Worm (Caenorhabditis elegans): Measurements from ENCODE around the gene K09F5.1.

The K09F5.1 gene

DNA sequence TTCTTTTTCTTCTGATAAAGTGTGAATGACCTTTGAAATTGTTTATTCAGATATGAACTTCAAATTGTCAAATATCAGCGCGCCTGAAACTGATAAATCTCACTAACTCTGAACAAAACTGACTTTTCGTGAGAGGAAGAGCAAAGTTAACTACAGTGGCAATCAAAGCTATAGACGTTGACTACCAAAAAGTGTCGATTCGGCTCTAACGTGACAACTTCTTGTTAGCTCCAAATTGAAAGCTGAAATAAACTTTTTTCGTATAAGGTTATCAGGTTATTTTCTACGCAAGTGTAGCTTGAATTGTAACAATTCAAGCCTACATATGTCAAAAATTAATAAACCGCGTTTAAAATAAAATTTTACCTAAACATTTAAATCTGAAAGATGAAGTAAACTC lies 13.1 kb upstream of the K09F5.1 start:
- no peak for TF ChIP-seq ceh-62 (tag; optimal IDR thresholded peaks at IDR 0.05)
- TF ChIP-seq nhr-41 (GFP tag; IDR thresholded peaks at IDR 0.05) = no peak
- TF ChIP-seq nhr-237 (tag; optimal IDR thresholded peaks at IDR 0.05) = no peak
- TF ChIP-seq Y5F2A.4 (GFP tag; optimal IDR thresholded peaks at IDR 0.05) = no peak
- TF ChIP-seq ceh-20 (GFP tag; IDR thresholded peaks at IDR 0.05) = no peak
- no peak for TF ChIP-seq nhr-76 (tag; optimal IDR thresholded peaks at IDR 0.05)
- TF ChIP-seq madf-5 (GFP tag; IDR thresholded peaks at IDR 0.05) = no peak
- no peak for TF ChIP-seq mxl-3 (GFP tag; optimal IDR thresholded peaks at IDR 0.05)
- TF ChIP-seq ama-1 (optimal IDR thresholded peaks at IDR 0.05) = no peak
- no peak for TF ChIP-seq ZK337.2 (GFP tag; IDR thresholded peaks at IDR 0.05)

DNA sequence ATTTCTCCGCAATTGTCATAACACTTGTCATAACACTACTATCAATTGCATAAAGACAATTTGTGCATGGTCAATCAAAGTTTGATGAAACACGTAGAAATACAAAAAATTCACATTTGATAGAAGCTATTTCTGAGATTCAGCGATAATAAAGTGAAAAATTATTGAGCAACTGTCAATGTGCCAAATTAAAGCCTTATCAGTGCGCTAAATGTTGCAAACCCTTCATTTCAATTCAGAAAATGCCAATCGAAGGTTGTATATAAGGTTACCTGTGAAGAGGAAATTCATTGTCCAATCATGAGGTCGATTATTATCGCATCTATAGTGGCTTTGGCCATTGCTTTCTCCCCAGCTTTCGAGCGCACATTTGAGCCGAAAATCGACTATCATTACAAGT lies 11.9 kb upstream of the K09F5.1 start, which contains the start of gene vit-1:
Gene vit-1, plus strand, starts transcription at position 289 of the 400 bp plus-strand sequence.
- TF ChIP-seq dmd-6 (GFP tag; IDR thresholded peaks at IDR 0.05) (peak; percentile 85), nhr-48 (tag; optimal IDR thresholded peaks at IDR 0.05) (peak; percentile 1), nhr-42 (GFP tag; IDR thresholded peaks at IDR 0.05) (no peak), mep-1 (tag; optimal IDR thresholded peaks at IDR 0.05) (no peak), php-3 (GFP tag; IDR thresholded peaks at IDR 0.05) (no peak), tra-1 (GFP tag; IDR thresholded peaks at IDR 0.05) (peak; percentile 67; the same call in 1 of the 2 replicates)

DNA sequence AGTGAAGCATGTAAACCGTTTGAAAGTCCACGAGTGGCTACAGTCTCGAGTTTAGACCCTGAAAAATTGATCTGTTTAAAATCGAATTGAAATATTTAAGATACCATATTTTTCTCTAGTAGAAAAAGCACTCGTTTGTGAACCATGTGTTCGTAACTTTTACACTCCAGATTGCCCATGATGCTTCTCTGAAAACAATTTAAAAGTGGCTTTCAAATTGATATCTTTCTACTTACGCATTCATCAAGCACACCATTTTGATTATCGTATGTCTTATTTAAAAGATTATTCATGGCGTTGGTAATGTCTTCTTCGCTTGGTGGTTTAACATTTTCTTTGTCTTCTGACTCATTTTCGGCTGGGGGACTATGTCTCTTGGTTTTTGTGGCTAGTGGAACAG lies 5.9 kb upstream of the K09F5.1 start:
- TF ChIP-seq zfp-3 (GFP tag; conservative IDR thresholded peaks at IDR 0.05) (0 out of 2 replicates have a peak, but pooled peaks have one; percentile 51), dve-1 (tag; optimal IDR thresholded peaks at IDR 0.05; ENCODE audit: insufficient read depth) (no peak)

DNA sequence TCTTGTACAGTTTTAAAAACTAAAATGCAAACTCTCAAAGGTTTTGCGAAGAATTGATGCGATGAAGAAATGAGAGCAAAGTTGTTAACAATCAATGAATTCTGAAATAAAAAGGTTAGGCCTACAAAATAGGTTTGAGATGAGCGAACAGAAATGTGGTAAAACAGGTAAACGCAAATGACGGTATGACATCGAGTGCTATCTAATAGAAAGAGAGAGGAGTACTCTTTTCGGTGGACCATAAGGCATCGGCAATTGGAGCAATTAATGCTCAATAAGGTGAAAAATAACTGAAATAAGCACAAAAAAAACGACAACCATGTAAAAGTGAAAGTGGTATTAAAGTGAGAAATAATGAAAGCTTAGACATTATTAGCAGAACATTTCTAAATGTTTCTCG lies 3.3 kb upstream of the K09F5.1 start, which contains the start of gene set-12:
Gene set-12, minus strand, starts transcription at position 101 of the 400 bp plus-strand sequence.
- TF ChIP-seq lin-39 (tag; optimal IDR thresholded peaks at IDR 0.05) (no peak), nhr-42 (GFP tag; IDR thresholded peaks at IDR 0.05) (no peak), unc-62 (GFP tag; optimal IDR thresholded peaks at IDR 0.05 in 1 of 2) (peak in 1 of 2 experiments; percentile 17), unc-62 (tag; optimal IDR thresholded peaks at IDR 0.05) (no peak), F37D6.2 (tag; optimal IDR thresholded peaks at IDR 0.05) (no peak)

DNA sequence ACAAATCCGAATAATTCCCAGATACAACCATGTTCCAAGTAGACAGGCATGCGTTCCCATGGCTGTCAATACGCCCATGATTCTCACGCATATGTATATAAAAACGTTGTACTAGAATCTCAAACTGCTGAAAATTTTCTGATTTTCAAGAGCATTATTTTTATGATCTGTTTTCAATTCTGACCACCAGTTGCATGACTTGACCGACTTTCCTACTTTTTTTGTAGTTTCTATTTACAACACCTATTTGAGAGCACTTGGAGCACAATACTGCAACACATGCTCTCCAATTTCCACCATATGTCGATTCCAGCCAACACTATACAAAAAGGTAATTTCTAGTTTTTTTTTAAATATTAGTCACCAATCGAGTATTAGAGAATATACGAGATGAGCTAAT lies 4.5 kb downstream of the K09F5.1 start, which contains the start of gene ref-2:
Gene ref-2, plus strand, starts transcription at position 301 of the 400 bp plus-strand sequence.
- no peak for TF ChIP-seq attf-4 (tag; optimal IDR thresholded peaks at IDR 0.05)
- no peak for TF ChIP-seq daf-8 (GFP tag; IDR thresholded peaks at IDR 0.05)
- no peak for TF ChIP-seq T20F7.1 (GFP tag; optimal IDR thresholded peaks at IDR 0.05)
- TF ChIP-seq zfp-2 (tag; optimal IDR thresholded peaks at IDR 0.05) = no peak
- no peak for TF ChIP-seq set-16 (GFP tag; IDR thresholded peaks at IDR 0.05)
- no peak for TF ChIP-seq nhr-111 (GFP tag; optimal IDR thresholded peaks at IDR 0.05)
- no peak for TF ChIP-seq ces-1 (GFP tag; optimal IDR thresholded peaks at IDR 0.05)
- TF ChIP-seq ceh-20 (GFP tag; IDR thresholded peaks at IDR 0.05) = no peak
- TF ChIP-seq ceh-82 (tag; optimal IDR thresholded peaks at IDR 0.05) = no peak
- TF ChIP-seq Y75B8A.6 (GFP tag; IDR thresholded peaks at IDR 0.05) = no peak
- TF ChIP-seq lsy-2 (tag; optimal IDR thresholded peaks at IDR 0.05) = no peak
- TF ChIP-seq unc-39 (tag; optimal IDR thresholded peaks at IDR 0.05) = no peak
- no peak for TF ChIP-seq nhr-42 (GFP tag; IDR thresholded peaks at IDR 0.05)

DNA sequence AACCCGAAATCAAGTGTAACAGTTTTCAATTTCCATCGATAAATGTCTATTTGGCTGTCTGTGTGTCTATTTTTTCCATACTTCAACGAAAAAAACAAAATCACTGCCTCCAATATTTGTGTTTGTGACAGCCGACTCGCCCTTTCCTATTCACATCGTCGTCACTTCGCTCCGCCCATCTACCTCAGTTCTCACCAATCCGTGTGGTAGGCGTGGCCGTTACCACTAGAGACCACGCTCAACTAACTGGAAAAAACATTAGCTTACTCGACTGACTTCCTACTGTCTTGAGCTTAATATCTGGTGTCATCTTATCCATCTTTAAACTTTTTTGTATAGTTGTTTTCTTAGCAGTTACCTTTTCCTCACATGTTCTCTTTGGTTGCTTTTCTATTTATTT lies 5.9 kb downstream of the K09F5.1 start:
- TF ChIP-seq unc-62 (GFP tag; optimal IDR thresholded peaks at IDR 0.05 in 1 of 2) (peak in 1 of 2 experiments; percentile 4), unc-62 (tag; optimal IDR thresholded peaks at IDR 0.05) (no peak), egl-43 (GFP tag; IDR thresholded peaks at IDR 0.05) (no peak)

Data from whole organism, L4 larva.